Fruit fly (Drosophila melanogaster): Measurements from ENCODE around the gene SP1173.

The SP1173 gene

DNA sequence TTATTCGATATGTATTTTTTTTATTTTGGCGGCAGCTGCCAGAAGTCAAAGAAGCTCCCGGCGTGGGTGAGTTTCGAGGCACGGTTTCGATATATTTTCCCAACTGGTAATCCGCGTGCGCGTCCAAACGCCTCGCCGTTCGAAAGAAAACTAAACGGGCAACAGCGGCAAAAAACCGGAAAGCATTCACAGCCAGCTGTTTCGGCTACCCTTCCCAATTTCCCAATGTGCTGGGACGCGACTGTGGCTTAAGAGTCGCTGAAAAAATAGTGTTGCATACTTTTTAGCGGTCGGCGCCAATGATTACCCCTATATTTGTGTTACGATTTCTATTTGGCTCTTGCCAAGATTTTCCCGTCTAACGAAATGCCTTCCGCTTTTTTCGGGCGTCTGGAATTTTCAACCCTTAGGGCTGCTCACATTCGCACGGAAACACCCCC is at the start of gene SP1173:
Gene SP1173, minus strand, starts transcription at position 154 of the 440 bp plus-strand sequence.
- TF ChIP-seq pdm3 (GFP tag; optimal IDR thresholded peaks at IDR 0.05) (no peak), CG6163 (GFP tag; IDR thresholded peaks at IDR 0.05) (peak; percentile 68; the same call in 1 of the 3 replicates), CG15336 (GFP tag; IDR thresholded peaks at IDR 0.05) (peak; percentile 60), ss (GFP tag; optimal IDR thresholded peaks at IDR 0.05) (peak in 1 of 2 experiments; percentile 3), achi (GFP tag; optimal IDR thresholded peaks at IDR 0.05) (peak; percentile 0), CG1621 (tag; optimal IDR thresholded peaks at IDR 0.05) (peak; percentile 71), fd59A (GFP tag; optimal IDR thresholded peaks at IDR 0.05) (no peak), CG10669 (GFP tag; optimal IDR thresholded peaks at IDR 0.05) (no peak), CG10631 (GFP tag; optimal IDR thresholded peaks at IDR 0.05) (no peak), Lpt (GFP tag; optimal IDR thresholded peaks at IDR 0.05) (peak; percentile 20), Eip75B (GFP tag; optimal IDR thresholded peaks at IDR 0.05) (no peak), Met (GFP tag; optimal IDR thresholded peaks at IDR 0.05) (no peak), CG3919 (GFP tag; optimal IDR thresholded peaks at IDR 0.05) (peak; percentile 53), CG6854 (GFP tag; optimal IDR thresholded peaks at IDR 0.05) (peak; percentile 64), Eip78C (GFP tag) (peak; percentile 51), CG34406 (GFP tag; optimal IDR thresholded peaks at IDR 0.05) (no peak), net (GFP tag; optimal IDR thresholded peaks at IDR 0.05) (peak; percentile 67), dac (GFP tag; optimal IDR thresholded peaks at IDR 0.05) (no peak), salr (GFP tag; optimal IDR thresholded peaks at IDR 0.05) (no peak), cyc (GFP tag; optimal IDR thresholded peaks at IDR 0.05) (no peak), CG6276 (GFP tag; optimal IDR thresholded peaks at IDR 0.05) (peak; percentile 2), Eip93F (GFP tag; optimal IDR thresholded peaks at IDR 0.05) (no peak), fkh (GFP tag; optimal IDR thresholded peaks at IDR 0.05) (no peak), CG9139 (GFP tag; optimal IDR thresholded peaks at IDR 0.05) (peak; percentile 1), CG8319 (GFP tag; optimal IDR thresholded peaks at IDR 0.05) (no peak), eg (GFP tag; IDR thresholded peaks at IDR 0.05) (peak; percentile 59; the same call in 2 of the 3 replicates)

DNA sequence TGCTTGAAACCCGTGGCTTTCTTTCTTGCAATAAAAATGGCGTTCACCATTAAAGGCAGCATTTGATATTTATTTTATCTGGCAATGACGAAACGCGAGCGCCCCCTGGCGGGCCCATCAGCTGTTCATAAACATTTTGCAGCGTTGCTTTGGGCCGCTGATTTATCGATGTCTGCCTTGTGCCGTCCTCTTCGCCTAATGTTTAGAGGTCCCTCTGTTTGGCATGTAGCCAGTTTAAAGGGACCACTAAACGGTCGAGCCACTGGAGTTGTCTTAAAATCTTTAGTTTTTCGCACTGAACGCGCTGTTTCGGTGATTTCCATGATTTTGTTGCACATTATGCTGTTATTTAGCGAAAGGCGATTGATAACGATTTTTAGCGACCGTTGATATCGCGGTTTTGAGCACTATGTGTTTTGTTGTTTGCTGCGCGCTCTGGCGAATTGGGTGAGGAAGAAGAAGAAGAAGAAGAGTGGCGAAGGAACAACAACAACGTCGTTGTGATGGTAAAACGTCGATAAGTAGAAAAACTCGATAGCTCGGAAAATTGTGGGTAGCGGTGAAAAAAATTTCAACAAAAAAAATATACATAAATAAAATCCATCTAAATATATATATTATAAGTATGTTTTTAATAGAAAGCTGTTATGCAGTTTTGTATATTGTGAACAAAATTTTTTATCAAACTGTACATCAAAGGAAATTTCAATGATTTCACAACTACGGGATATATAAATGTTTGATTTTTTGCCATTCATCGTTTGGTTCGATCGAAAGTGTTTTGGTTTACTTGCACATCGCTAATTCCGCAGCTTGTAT is 49.2 kb upstream of the SP1173 start, which contains the start of the genes velo and Sbds:
Gene velo, minus strand, starts transcription at position 475 of the 819 bp plus-strand sequence.
Gene Sbds, plus strand, starts transcription at position 636 of the 819 bp plus-strand sequence.
- peak; percentile 4 for TF ChIP-seq topi (GFP tag; optimal IDR thresholded peaks at IDR 0.05)
- TF ChIP-seq Sox14 (GFP tag; optimal IDR thresholded peaks at IDR 0.05), result peak; percentile 47
- TF ChIP-seq dac (GFP tag; optimal IDR thresholded peaks at IDR 0.05), result peak; percentile 8
- peak; percentile 35 for TF ChIP-seq CG8632 (GFP tag; optimal IDR thresholded peaks at IDR 0.05)
- TF ChIP-seq lz (GFP tag; optimal IDR thresholded peaks at IDR 0.05), result peak; percentile 37
- peak; percentile 46 for TF ChIP-seq achi (GFP tag; optimal IDR thresholded peaks at IDR 0.05)
- peak; percentile 65 for TF ChIP-seq CG10631 (GFP tag; optimal IDR thresholded peaks at IDR 0.05)
- TF ChIP-seq CG11762 (GFP tag; optimal IDR thresholded peaks at IDR 0.05; ENCODE audit: insufficient read depth), result peak; percentile 17
- TF ChIP-seq pdm3 (GFP tag; optimal IDR thresholded peaks at IDR 0.05), result no peak
- TF ChIP-seq CG6854 (GFP tag; optimal IDR thresholded peaks at IDR 0.05), result no peak
- peak; percentile 6 for TF ChIP-seq cyc (GFP tag; optimal IDR thresholded peaks at IDR 0.05)
- 0 out of 3 replicates have a peak, but pooled peaks have one; percentile 46 for TF ChIP-seq CG8119 (GFP tag; IDR thresholded peaks at IDR 0.05)
- peak; percentile 33 for TF ChIP-seq Ets96B (tag; optimal IDR thresholded peaks at IDR 0.05)
- peak; percentile 61 for TF ChIP-seq CG6163 (GFP tag; IDR thresholded peaks at IDR 0.05)
- peak; percentile 27; the same call in 1 of the 3 replicates for TF ChIP-seq eg (GFP tag; IDR thresholded peaks at IDR 0.05)
- TF ChIP-seq Met (GFP tag; optimal IDR thresholded peaks at IDR 0.05), result peak; percentile 37
- TF ChIP-seq CG31627 (GFP tag; optimal IDR thresholded peaks at IDR 0.05), result peak; percentile 25
- peak; percentile 59 for TF ChIP-seq Eip78C (GFP tag)
- TF ChIP-seq CG34406 (GFP tag; optimal IDR thresholded peaks at IDR 0.05), result no peak
- TF ChIP-seq ss (GFP tag; optimal IDR thresholded peaks at IDR 0.05), result no peak
- no peak for TF ChIP-seq CG6276 (GFP tag; optimal IDR thresholded peaks at IDR 0.05)
- peak in 1 of 2 experiments; percentile 38 for TF ChIP-seq salr (GFP tag; optimal IDR thresholded peaks at IDR 0.05)
- peak; percentile 13 for TF ChIP-seq Lpt (GFP tag; optimal IDR thresholded peaks at IDR 0.05)
- peak; percentile 58 for TF ChIP-seq acj6 (GFP tag; optimal IDR thresholded peaks at IDR 0.05)
- TF ChIP-seq CG3032 (tag; optimal IDR thresholded peaks at IDR 0.05), result peak; percentile 27
- TF ChIP-seq Blimp-1 (GFP tag; optimal IDR thresholded peaks at IDR 0.05), result peak; percentile 44
- TF ChIP-seq Hr39 (GFP tag; optimal IDR thresholded peaks at IDR 0.05), result peak; percentile 19
- no peak for TF ChIP-seq CG7368 (GFP tag; optimal IDR thresholded peaks at IDR 0.05)
- peak; percentile 18 for TF ChIP-seq Ets21C (GFP tag; optimal IDR thresholded peaks at IDR 0.05)
- no peak for TF ChIP-seq CG11902 (GFP tag; optimal IDR thresholded peaks at IDR 0.05)
- TF ChIP-seq dsx (GFP tag; optimal IDR thresholded peaks at IDR 0.05; ENCODE audit: poor library complexity, severe bottlenecking), result peak; percentile 39
- peak; percentile 36; the same call in 1 of the 2 replicates for TF ChIP-seq CG15336 (GFP tag; IDR thresholded peaks at IDR 0.05)
- no peak for TF ChIP-seq CG10669 (GFP tag; optimal IDR thresholded peaks at IDR 0.05)
- no peak for TF ChIP-seq fd59A (GFP tag; optimal IDR thresholded peaks at IDR 0.05)
- TF ChIP-seq Eip75B (GFP tag; optimal IDR thresholded peaks at IDR 0.05), result peak; percentile 18
- TF ChIP-seq esn (GFP tag; optimal IDR thresholded peaks at IDR 0.05), result peak; percentile 36
- peak; percentile 16 for TF ChIP-seq Smox (GFP tag; optimal IDR thresholded peaks at IDR 0.05)

Measured in whole organism, prepupa.